Fruit fly (Drosophila melanogaster): ENCODE measurements around the gene MsrA.

MsrA gene

dm6 chr3L:15530638-15531225, 19.9 kb downstream of the MsrA start:
- TF ChIP-seq ttk (optimal IDR thresholded peaks at IDR 0.05): no peak
- no peak for TF ChIP-seq Sin3A (optimal IDR thresholded peaks at IDR 0.05)
- TF ChIP-seq psq (optimal IDR thresholded peaks at IDR 0.05): no peak
- TF ChIP-seq Myc (optimal IDR thresholded peaks at IDR 0.05): no peak
- no peak for TF ChIP-seq h (optimal IDR thresholded peaks at IDR 0.05)
- TF ChIP-seq insv (optimal IDR thresholded peaks at IDR 0.05): no peak

- TF ChIP-seq Myc (optimal IDR thresholded peaks at IDR 0.05) (no peak), Sin3A (optimal IDR thresholded peaks at IDR 0.05) (no peak), h (optimal IDR thresholded peaks at IDR 0.05) (no peak), ttk (optimal IDR thresholded peaks at IDR 0.05) (no peak), psq (optimal IDR thresholded peaks at IDR 0.05) (no peak), insv (optimal IDR thresholded peaks at IDR 0.05) (no peak)
These were observed 20.8 kb downstream of the MsrA start, which contains the start of gene CG43248 for dm6 chr3L:15531423-15532325. TSS of gene CG43248 (minus strand) at chr3L:15531473.

- TF ChIP-seq insv (optimal IDR thresholded peaks at IDR 0.05) (no peak), Sin3A (optimal IDR thresholded peaks at IDR 0.05) (no peak), h (optimal IDR thresholded peaks at IDR 0.05) (no peak), ttk (optimal IDR thresholded peaks at IDR 0.05) (no peak), psq (optimal IDR thresholded peaks at IDR 0.05) (no peak), Myc (optimal IDR thresholded peaks at IDR 0.05) (no peak)
These were observed 21.6 kb downstream of the MsrA start for dm6 chr3L:15532368-15533030.

dm6 chr3L:15533402-15534129, 22.7 kb downstream of the MsrA start:
- TF ChIP-seq Sin3A (optimal IDR thresholded peaks at IDR 0.05) (no peak), h (optimal IDR thresholded peaks at IDR 0.05) (no peak)

- no peak for TF ChIP-seq Sin3A (optimal IDR thresholded peaks at IDR 0.05)
- no peak for TF ChIP-seq h (optimal IDR thresholded peaks at IDR 0.05)
- TF ChIP-seq Myc (optimal IDR thresholded peaks at IDR 0.05): no peak
- TF ChIP-seq insv (optimal IDR thresholded peaks at IDR 0.05): no peak
- no peak for TF ChIP-seq ttk (optimal IDR thresholded peaks at IDR 0.05)
These were observed 23.7 kb downstream of the MsrA start for dm6 chr3L:15534274-15535227.

dm6 chr3L:15535228-15535598, 24.4 kb downstream of the MsrA start, which contains the start of gene CrebA:
TSS of gene CrebA (plus strand) at chr3L:15535395.
- TF ChIP-seq insv (optimal IDR thresholded peaks at IDR 0.05) (no peak), h (optimal IDR thresholded peaks at IDR 0.05) (no peak), Sin3A (optimal IDR thresholded peaks at IDR 0.05) (no peak), psq (optimal IDR thresholded peaks at IDR 0.05) (no peak), ttk (optimal IDR thresholded peaks at IDR 0.05) (no peak), Myc (optimal IDR thresholded peaks at IDR 0.05) (no peak)

- TF ChIP-seq ttk (optimal IDR thresholded peaks at IDR 0.05) (no peak), h (optimal IDR thresholded peaks at IDR 0.05) (no peak), Sin3A (optimal IDR thresholded peaks at IDR 0.05) (no peak), psq (optimal IDR thresholded peaks at IDR 0.05) (no peak), insv (optimal IDR thresholded peaks at IDR 0.05) (no peak), Myc (optimal IDR thresholded peaks at IDR 0.05) (no peak)
These were observed 25.0 kb downstream of the MsrA start for dm6 chr3L:15535800-15536225.

dm6 chr3L:15536550-15536949, 25.7 kb downstream of the MsrA start:
- TF ChIP-seq psq (optimal IDR thresholded peaks at IDR 0.05) (no peak), Sin3A (optimal IDR thresholded peaks at IDR 0.05) (no peak), insv (optimal IDR thresholded peaks at IDR 0.05) (no peak), Myc (optimal IDR thresholded peaks at IDR 0.05) (no peak), h (optimal IDR thresholded peaks at IDR 0.05) (no peak), ttk (optimal IDR thresholded peaks at IDR 0.05) (no peak)

- TF ChIP-seq Sin3A (optimal IDR thresholded peaks at IDR 0.05) (no peak), Myc (optimal IDR thresholded peaks at IDR 0.05) (no peak), h (optimal IDR thresholded peaks at IDR 0.05) (no peak), psq (optimal IDR thresholded peaks at IDR 0.05) (no peak), ttk (optimal IDR thresholded peaks at IDR 0.05) (no peak), insv (optimal IDR thresholded peaks at IDR 0.05) (no peak)
These were observed 27.2 kb downstream of the MsrA start for dm6 chr3L:15537916-15538581.
